Worm (Caenorhabditis elegans): Measurements from ENCODE around the gene srw-63.

srw-63 gene

ce11 chrIV:14034571-14034954 is 18.8 kb upstream of the srw-63 start (continued):
- no peak for TF ChIP-seq Y53F4B.3 (GFP tag; IDR thresholded peaks at IDR 0.05)
- TF ChIP-seq ztf-28 (GFP tag; IDR thresholded peaks at IDR 0.05), result no peak
- TF ChIP-seq nhr-80 (tag; optimal IDR thresholded peaks at IDR 0.05), result no peak
- no peak for TF ChIP-seq unc-62 (GFP tag; optimal IDR thresholded peaks at IDR 0.05)

ce11 chrIV:14033752-14034570 is 18.2 kb upstream of the srw-63 start:
- TF ChIP-seq ztf-25 (GFP tag; IDR thresholded peaks at IDR 0.05) (no peak), C17E4.6 (GFP tag; IDR thresholded peaks at IDR 0.05) (no peak), C06A6.2 (GFP tag; conservative IDR thresholded peaks at IDR 0.05) (no peak), T26A5.8 (tag; optimal IDR thresholded peaks at IDR 0.05) (no peak), madf-10 (tag; optimal IDR thresholded peaks at IDR 0.05) (peak; percentile 44), atf-7 (tag; optimal IDR thresholded peaks at IDR 0.05) (peak; percentile 60), B0261.1 (tag; optimal IDR thresholded peaks at IDR 0.05) (peak; percentile 29), somi-1 (GFP tag; optimal IDR thresholded peaks at IDR 0.05) (peak; percentile 28), mel-28 (tag; optimal IDR thresholded peaks at IDR 0.05; ENCODE audit: borderline replicate concordance) (peak; percentile 91), nhr-80 (tag; optimal IDR thresholded peaks at IDR 0.05) (no peak), Y53F4B.3 (GFP tag; IDR thresholded peaks at IDR 0.05) (no peak), ceh-58 (GFP tag; IDR thresholded peaks at IDR 0.05) (no peak), ztf-3 (GFP tag; optimal IDR thresholded peaks at IDR 0.05) (no peak), D2030.7 (GFP tag; IDR thresholded peaks at IDR 0.05) (0 out of 2 replicates have a peak, but pooled peaks have one; percentile 14), F39B2.1 (GFP tag; IDR thresholded peaks at IDR 0.05) (no peak), attf-3 (GFP tag; conservative IDR thresholded peaks at IDR 0.05) (no peak; the same call in 1 of the 2 replicates), Y79H2A.3 (GFP tag; conservative IDR thresholded peaks at IDR 0.05) (no peak), zfh-2 (GFP tag; conservative IDR thresholded peaks at IDR 0.05) (no peak; the same call in 1 of the 2 replicates), ceh-27 (GFP tag; optimal IDR thresholded peaks at IDR 0.05) (peak; percentile 44), mcd-1 (GFP tag; IDR thresholded peaks at IDR 0.05) (peak; percentile 34), let-607 (tag; optimal IDR thresholded peaks at IDR 0.05) (no peak), akir-1 (GFP tag; optimal IDR thresholded peaks at IDR 0.05) (peak; percentile 51), F49E8.2 (tag; optimal IDR thresholded peaks at IDR 0.05; ENCODE audit: insufficient read depth) (no peak), xnd-1 (tag; optimal IDR thresholded peaks at IDR 0.05) (no peak), sptf-2 (GFP tag; optimal IDR thresholded peaks at IDR 0.05) (peak; percentile 18), sdz-38 (tag; optimal IDR thresholded peaks at IDR 0.05) (no peak), hmg-20 (GFP tag; IDR thresholded peaks at IDR 0.05) (no peak), ceh-100 (GFP tag; IDR thresholded peaks at IDR 0.05) (peak; percentile 42; the same call in 1 of the 2 replicates), dpl-1 (GFP tag; optimal IDR thresholded peaks at IDR 0.05) (no peak), F55B11.4 (tag; optimal IDR thresholded peaks at IDR 0.05; ENCODE audit: borderline replicate concordance, insufficient read depth) (no peak), ceh-40 (GFP tag; IDR thresholded peaks at IDR 0.05) (no peak), pbrm-1 (GFP tag; IDR thresholded peaks at IDR 0.05) (peak; percentile 45; the same call in 1 of the 2 replicates), ztf-26 (tag; optimal IDR thresholded peaks at IDR 0.05) (peak; percentile 49), F37B4.10 (GFP tag; IDR thresholded peaks at IDR 0.05) (no peak), F57C9.4 (tag; optimal IDR thresholded peaks at IDR 0.05) (peak; percentile 55), nfya-2 (GFP tag; IDR thresholded peaks at IDR 0.05) (no peak), attf-5 (GFP tag; optimal IDR thresholded peaks at IDR 0.05) (no peak), snpc-3.4 (tag; optimal IDR thresholded peaks at IDR 0.05) (no peak), egrh-3 (GFP tag; IDR thresholded peaks at IDR 0.05) (peak; percentile 94), nhr-90 (tag; optimal IDR thresholded peaks at IDR 0.05) (peak; percentile 18), repo-1 (tag; optimal IDR thresholded peaks at IDR 0.05) (peak; percentile 77), tbp1 (GFP tag; optimal IDR thresholded peaks at IDR 0.05) (peak; percentile 66), Y95B8A.8 (GFP tag; IDR thresholded peaks at IDR 0.05) (no peak), B0019.2 (GFP tag; conservative IDR thresholded peaks at IDR 0.05) (no peak)

Data from whole organism, young adult.